Fruit fly (Drosophila melanogaster) whole organism, pupa: Measurements from ENCODE around the gene CG12766.

ENCODE experiments used
- CG10348 ChIP-seq: fragments of 200-800 bp; sonication (Bioruptor generic); IDR thresholded peaks from 2 replicates; pipeline ENCODE4 v1.3.6; 2022; ENCODE audit warnings: missing biosample characterization, missing genetic modification characterization
- CG13204 ChIP-seq: fragments of 200-800 bp; sonication (Bioruptor generic); optimal IDR thresholded peaks from 2 replicates; lab custom pipeline; 2018; ENCODE audit warnings: missing biosample characterization, mild to moderate bottlenecking, missing genetic modification characterization, moderate library complexity
- CG34367 ChIP-seq: fragments of 200-800 bp; sonication (Bioruptor generic); optimal IDR thresholded peaks from 2 replicates; lab custom pipeline; 2018; ENCODE audit warnings: missing biosample characterization, mild to moderate bottlenecking, missing genetic modification characterization
- CG8159 ChIP-seq: fragments of 200-800 bp; sonication (Bioruptor generic); optimal IDR thresholded peaks from 3 replicates; lab custom pipeline; 2018; ENCODE audit warnings: missing biosample characterization, mild to moderate bottlenecking, missing genetic modification characterization, moderate library complexity
- CG9948 ChIP-seq: fragments of 200-800 bp; sonication (Bioruptor generic); optimal IDR thresholded peaks from 2 replicates; lab custom pipeline; 2018; ENCODE audit warnings: missing biosample characterization, mild to moderate bottlenecking, missing genetic modification characterization, moderate library complexity
- D1 ChIP-seq: fragments of 200-800 bp; sonication (Bioruptor generic); optimal IDR thresholded peaks from 2 replicates; lab custom pipeline; 2018; ENCODE audit warnings: missing biosample characterization, mild to moderate bottlenecking, missing genetic modification characterization, moderate library complexity
- EcR ChIP-seq: fragments of 200-800 bp; sonication (Bioruptor generic); optimal IDR thresholded peaks from 3 replicates; lab custom pipeline; 2019; ENCODE audit warnings: missing biosample characterization, missing genetic modification characterization, mild to moderate bottlenecking, moderate library complexity, missing genetic modification reagents
- Ets98B ChIP-seq: fragments of 200-800 bp; sonication (Bioruptor generic); IDR thresholded peaks from 2 replicates; pipeline ENCODE4 v1.3.6; 2022; ENCODE audit warnings: missing biosample characterization, missing genetic modification characterization
- fd96Ca ChIP-seq: fragments of 200-800 bp; sonication (Bioruptor generic); IDR thresholded peaks from 3 replicates; pipeline ENCODE4 v1.3.6; 2022; ENCODE audit warnings: missing biosample characterization, missing genetic modification characterization
- gl ChIP-seq: fragments of 200-800 bp; sonication (Bioruptor generic); optimal IDR thresholded peaks from 2 replicates; lab custom pipeline; 2018; ENCODE audit warnings: missing biosample characterization, mild to moderate bottlenecking, missing genetic modification characterization

dm6 chr3L:3929968-3930767 lies 9.8 kb downstream of the CG12766 start:
- TF ChIP-seq EcR (GFP tag; lab: Kevin White, UChicago): no peak
- TF ChIP-seq CG13204: no peak
- TF ChIP-seq CG8159 (tag; lab: Kevin White, UChicago): no peak
- no peak for TF ChIP-seq gl (tag; lab: Kevin White, UChicago)
- no peak for TF ChIP-seq fd96Ca (GFP tag; lab: Robert Waterston, UW)
- TF ChIP-seq CG9948: no peak
- TF ChIP-seq D1: no peak
- TF ChIP-seq CG34367 (tag; lab: Kevin White, UChicago): no peak
- TF ChIP-seq Ets98B (GFP tag; lab: Robert Waterston, UW): no peak
- no peak for TF ChIP-seq CG10348 (GFP tag; lab: Robert Waterston, UW)
